Fruit fly (Drosophila melanogaster) whole organism, embryonic: ENCODE data around the gene Cks85A.

Experiments used
- ATbp ChIP-seq: fragments of 200-800 bp; sonication (Bioruptor generic); optimal IDR thresholded peaks from 2 replicates; lab custom pipeline; 2017; ENCODE audit warnings: missing biosample characterization, mild to moderate bottlenecking, missing genetic modification characterization, missing genetic modification reagents
- Awh ChIP-seq: fragments of 200-800 bp; sonication (Bioruptor generic); IDR thresholded peaks from 2 replicates; pipeline ENCODE4, ENCODE4 v1.3.6; 2022; ENCODE audit warnings: missing biosample characterization, missing genetic modification characterization
- CG10462 ChIP-seq: fragments of 200-800 bp; sonication (Bioruptor generic); optimal IDR thresholded peaks from 2 replicates; lab custom pipeline; 2016; ENCODE audit warnings: missing biosample characterization, missing genetic modification characterization
- CG10654 ChIP-seq: fragments of 200-800 bp; sonication (Bioruptor generic); optimal IDR thresholded peaks from 2 replicates; lab custom pipeline; 2016; ENCODE audit warnings: missing biosample characterization, missing genetic modification characterization
- CG11247 ChIP-seq: fragments of 200-800 bp; sonication (Bioruptor generic); IDR thresholded peaks from 2 replicates; pipeline ENCODE4 v1.3.6; 2022; ENCODE audit warnings: missing biosample characterization, missing genetic modification characterization
- CG11560 ChIP-seq: fragments of 200-800 bp; sonication (Bioruptor generic); IDR thresholded peaks from 3 replicates; pipeline ENCODE4 v1.3.6; 2022; ENCODE audit warnings: missing biosample characterization, missing genetic modification characterization
- CG12659 ChIP-seq: fragments of 200-800 bp; sonication (Bioruptor generic); optimal IDR thresholded peaks from 3 replicates; lab custom pipeline; 2017; ENCODE audit warnings: mild to moderate bottlenecking, missing biosample characterization, missing genetic modification reagents, missing genetic modification characterization
- CG14860 ChIP-seq: fragments of 200-800 bp; sonication (Bioruptor generic); IDR thresholded peaks from 3 replicates; pipeline ENCODE4 v1.3.6; 2022; ENCODE audit warnings: missing biosample characterization, missing genetic modification characterization; ENCODE audit not compliant: partially characterized antibody
- CG14965 ChIP-seq: fragments of 200-800 bp; sonication (Bioruptor generic); optimal IDR thresholded peaks from 2 replicates; lab custom pipeline; 2016; ENCODE audit warnings: missing biosample characterization, missing genetic modification characterization, borderline replicate concordance
- CG16779 ChIP-seq: fragments of 200-800 bp; sonication (Bioruptor generic); IDR thresholded peaks from 2 replicates; pipeline ENCODE4 v1.3.6; 2022; ENCODE audit warnings: missing biosample characterization, missing genetic modification characterization
- CG4282 ChIP-seq: fragments of 200-800 bp; sonication (Bioruptor generic); optimal IDR thresholded peaks from 2 replicates; lab custom pipeline; 2016; ENCODE audit warnings: missing biosample characterization, missing genetic modification characterization
- CG7786 ChIP-seq: fragments of 200-800 bp; sonication (Bioruptor generic); optimal IDR thresholded peaks from 2 replicates; lab custom pipeline; 2016; ENCODE audit warnings: missing biosample characterization, missing genetic modification characterization
- CG9727 ChIP-seq: fragments of 200-800 bp; sonication (Bioruptor generic); optimal IDR thresholded peaks from 3 replicates; lab custom pipeline; 2017; ENCODE audit warnings: missing biosample characterization, mild to moderate bottlenecking, missing genetic modification characterization
- CHES-1-like ChIP-seq: fragments of 200-800 bp; sonication (Bioruptor generic); optimal IDR thresholded peaks from 2 replicates; lab custom pipeline; 2016; ENCODE audit warnings: missing biosample characterization, missing genetic modification characterization
- Dbx ChIP-seq: fragments of 200-800 bp; sonication (Bioruptor generic); IDR thresholded peaks from 3 replicates; pipeline ENCODE4 v1.3.6; 2022; ENCODE audit warnings: missing biosample characterization, missing genetic modification characterization
- Dip2 ChIP-seq: fragments of 200-800 bp; sonication (Bioruptor generic); IDR thresholded peaks from 2 replicates; pipeline ENCODE4 v1.3.6; 2022; ENCODE audit warnings: missing biosample characterization, missing genetic modification characterization
- H15 ChIP-seq: fragments of 200-800 bp; sonication (Bioruptor generic); IDR thresholded peaks from 3 replicates; pipeline ENCODE4 v1.3.6; 2022; ENCODE audit warnings: missing biosample characterization, missing genetic modification characterization
- HLHmδ ChIP-seq: fragments of 200-800 bp; sonication (Bioruptor generic); optimal IDR thresholded peaks from 2 replicates; lab custom pipeline; 2018; ENCODE audit warnings: missing biosample characterization, mild to moderate bottlenecking, missing genetic modification characterization, moderate library complexity
- MBD-R2 ChIP-seq: fragments of 200-800 bp; sonication (Bioruptor generic); IDR thresholded peaks from 2 replicates; pipeline ENCODE4 v1.3.6; 2022; ENCODE audit warnings: missing biosample characterization, missing genetic modification characterization
- Max ChIP-seq: fragments of 200-800 bp; sonication (Bioruptor generic); optimal IDR thresholded peaks from 2 replicates; lab custom pipeline; 2016; ENCODE audit warnings: missing biosample characterization, mild to moderate bottlenecking, missing genetic modification characterization
- NFAT ChIP-seq: fragments of 200-800 bp; sonication (Bioruptor generic); IDR thresholded peaks from 2 replicates; pipeline ENCODE4 v1.3.6; 2022; ENCODE audit warnings: missing biosample characterization, missing genetic modification characterization
- Nf-YB ChIP-seq: fragments of 200-800 bp; sonication (Bioruptor generic); optimal IDR thresholded peaks from 3 replicates; lab custom pipeline; 2019; ENCODE audit warnings: missing biosample characterization, mild to moderate bottlenecking, missing genetic modification characterization, moderate library complexity
- Optix ChIP-seq: fragments of 200-800 bp; sonication (Bioruptor generic); IDR thresholded peaks from 3 replicates; pipeline ENCODE4 v1.3.6; 2022; ENCODE audit warnings: missing biosample characterization, missing genetic modification characterization
- Sry-δ ChIP-seq: fragments of 200-800 bp; sonication (Bioruptor generic); optimal IDR thresholded peaks from 2 replicates; lab custom pipeline; 2016; ENCODE audit warnings: missing biosample characterization, missing genetic modification characterization
- ab ChIP-seq: fragments of 200-800 bp; sonication (Bioruptor generic); optimal IDR thresholded peaks from 2 replicates; lab custom pipeline; 2016; ENCODE audit warnings: missing biosample characterization, missing genetic modification characterization
- abd-A ChIP-seq: fragments of 200-800 bp; sonication (Bioruptor generic); optimal IDR thresholded peaks from 3 replicates; lab custom pipeline; 2019; ENCODE audit warnings: missing biosample characterization, mild to moderate bottlenecking, missing genetic modification characterization, moderate library complexity
- bigmax ChIP-seq: fragments of 200-800 bp; sonication (Bioruptor generic); optimal IDR thresholded peaks from 2 replicates; lab custom pipeline; 2018; ENCODE audit warnings: missing biosample characterization, mild to moderate bottlenecking, missing genetic modification characterization
- btn ChIP-seq: fragments of 200-800 bp; sonication (Bioruptor generic); optimal IDR thresholded peaks from 2 replicates; lab custom pipeline; 2016; ENCODE audit warnings: missing biosample characterization, missing genetic modification characterization
- cad ChIP-seq: fragments of >200 bp; optimal IDR thresholded peaks from 2 replicates; lab custom pipeline; 2017; ENCODE audit warnings: missing biosample characterization, missing genetic modification characterization
- chinmo ChIP-seq: fragments of 200-800 bp; sonication (Bioruptor generic); IDR thresholded peaks from 4 replicates; pipeline ENCODE4 v1.3.6; 2022; ENCODE audit warnings: missing biosample characterization, missing genetic modification characterization; ENCODE audit not compliant: partially characterized antibody
- chm ChIP-seq: fragments of 200-800 bp; sonication (Bioruptor generic); IDR thresholded peaks from 2 replicates; pipeline ENCODE4 v1.3.6; 2022; ENCODE audit warnings: missing biosample characterization, missing genetic modification characterization
- emc ChIP-seq: fragments of 200-800 bp; sonication (Bioruptor generic); optimal IDR thresholded peaks from 2 replicates; lab custom pipeline; 2016; ENCODE audit warnings: missing biosample characterization, missing genetic modification characterization
- fd64A ChIP-seq: fragments of 200-800 bp; sonication (Bioruptor generic); optimal IDR thresholded peaks from 3 replicates; lab custom pipeline; 2018; ENCODE audit warnings: missing biosample characterization, mild to moderate bottlenecking, missing genetic modification characterization
- ftz-f1 ChIP-seq: fragments of 200-800 bp; sonication (Bioruptor generic); optimal IDR thresholded peaks from 2 replicates; lab custom pipeline; 2016; ENCODE audit warnings: missing biosample characterization, missing genetic modification characterization
- hkb ChIP-seq, 2 experiments: fragments of 200-800 bp in 1 of 2; fragments of >200 bp in 1 of 2; sonication (Bioruptor generic) in 1 of 2; IDR thresholded peaks in 1 of 2; optimal IDR thresholded peaks in 1 of 2; 2 replicates each; pipeline versions ENCODE4 v1.3.6 to Lab custom; 2017 to 2022; ENCODE audit warnings: missing biosample characterization in 1 of 2, missing genetic modification characterization in 1 of 2
- hth ChIP-seq: fragments of >200 bp; optimal IDR thresholded peaks from 2 replicates; lab custom pipeline; 2017; ENCODE audit warnings: inconsistent platforms
- inv ChIP-seq: fragments of 200-800 bp; sonication (Bioruptor generic); IDR thresholded peaks from 2 replicates; pipeline ENCODE4 v1.3.6; 2022; ENCODE audit warnings: missing biosample characterization, missing genetic modification characterization; ENCODE audit not compliant: partially characterized antibody
- lola ChIP-seq, 3 experiments: fragments of >200 bp in 2 of 3; fragments of 200-800 bp in 1 of 3; sonication (Bioruptor generic) in 1 of 3; optimal IDR thresholded peaks; 2 replicates each; lab custom pipeline; 2017 to 2019; ENCODE audit warnings: missing biosample characterization in 3 of 3, missing genetic modification characterization in 3 of 3, mild to moderate bottlenecking in 1 of 3, moderate library complexity in 1 of 3
- mld ChIP-seq: fragments of 200-800 bp; sonication (Bioruptor generic); IDR thresholded peaks from 3 replicates; pipeline ENCODE4 v1.3.6; 2022; ENCODE audit warnings: missing biosample characterization, missing genetic modification characterization; ENCODE audit not compliant: partially characterized antibody
- nmo ChIP-seq: fragments of 200-800 bp; sonication (Bioruptor generic); optimal IDR thresholded peaks from 2 replicates; lab custom pipeline; 2018; ENCODE audit warnings: missing biosample characterization, mild to moderate bottlenecking, missing genetic modification characterization, moderate library complexity
- odd ChIP-seq: fragments of 200-800 bp; sonication (Bioruptor generic); optimal IDR thresholded peaks from 2 replicates; lab custom pipeline; 2017; ENCODE audit warnings: missing biosample characterization, mild to moderate bottlenecking, missing genetic modification characterization
- phol ChIP-seq: fragments of 200-800 bp; sonication (Bioruptor generic); optimal IDR thresholded peaks from 3 replicates; lab custom pipeline; 2018; ENCODE audit warnings: missing biosample characterization, mild to moderate bottlenecking, missing genetic modification characterization, moderate library complexity
- repo ChIP-seq: fragments of 200-800 bp; sonication (Bioruptor generic); optimal IDR thresholded peaks from 2 replicates; lab custom pipeline; 2016; ENCODE audit warnings: missing biosample characterization, missing genetic modification characterization
- sens ChIP-seq: fragments of 200-800 bp; sonication (Bioruptor generic); peaks from one replicate; lab custom pipeline; 2016; ENCODE audit warnings: missing biosample characterization, missing genetic modification characterization
- shn ChIP-seq: fragments of 200-800 bp; sonication (Bioruptor generic); optimal IDR thresholded peaks from 3 replicates; lab custom pipeline; 2016; ENCODE audit warnings: missing biosample characterization, missing genetic modification characterization
- stwl ChIP-seq: fragments of 200-800 bp; sonication (Bioruptor generic); optimal IDR thresholded peaks from 3 replicates; lab custom pipeline; 2018; ENCODE audit warnings: missing biosample characterization, mild to moderate bottlenecking, missing genetic modification characterization, moderate library complexity
- ttk ChIP-seq: fragments of 200-800 bp; sonication (Bioruptor generic); IDR thresholded peaks from 2 replicates; pipeline ENCODE4 v2.1.2; 2022; ENCODE audit warnings: missing biosample characterization, missing genetic modification characterization
- yki ChIP-seq: fragments of >200 bp; optimal IDR thresholded peaks from 3 replicates; lab custom pipeline; 2018
- z ChIP-seq: fragments of 200-800 bp; sonication (Bioruptor generic); IDR thresholded peaks from 3 replicates; pipeline ENCODE4 v1.3.6; 2022; ENCODE audit warnings: missing biosample characterization, missing genetic modification characterization

Cks85A gene

dm6 chr3R:8747134-8747870, 29.0 kb upstream of the Cks85A start, which contains the start of the genes CG9801 and Nasp (continued):
- TF ChIP-seq CHES-1-like (GFP tag; lab: Kevin White, UChicago) (peak; percentile 62), chinmo (peak; percentile 82; the same call in 2 of the 4 replicates), ttk (GFP tag; lab: Robert Waterston, UW) (peak; percentile 22; the same call in 1 of the 2 replicates), ab (GFP tag; lab: Kevin White, UChicago) (no peak), mld (GFP tag; lab: Robert Waterston, UW) (peak; percentile 63), hkb (optimal IDR thresholded peaks at IDR 0.05; lab: Kevin White, UChicago) (no peak), hkb (GFP tag; IDR thresholded peaks at IDR 0.05; lab: Robert Waterston, UW) (peak; percentile 24; the same call in 1 of the 2 replicates), cad (GFP tag; lab: Kevin White, UChicago) (no peak), chm (GFP tag; lab: Robert Waterston, UW) (peak; percentile 74; the same call in 1 of the 2 replicates), Nf-YB (no peak), Max (GFP tag; lab: Kevin White, UChicago) (no peak), Awh (GFP tag; lab: Robert Waterston, UW) (no peak), ATbp (GFP tag; lab: Kevin White, UChicago) (no peak), nmo (peak; percentile 75), CG16779 (GFP tag; lab: Robert Waterston, UW) (no peak), btn (GFP tag; lab: Kevin White, UChicago) (no peak), z (no peak), lola (GFP tag; optimal IDR thresholded peaks at IDR 0.05; lab: Kevin White, UChicago) (peak in 1 of 3 experiments; percentile 1), NFAT (GFP tag; lab: Robert Waterston, UW) (peak; percentile 56; the same call in 1 of the 2 replicates), H15 (GFP tag; lab: Robert Waterston, UW) (no peak), CG11560 (tag; lab: Robert Waterston, UW) (peak; percentile 65; the same call in 2 of the 3 replicates), Dip2 (GFP tag; lab: Robert Waterston, UW) (no peak), Optix (no peak), inv (GFP tag; lab: Robert Waterston, UW) (peak; percentile 64), phol (tag; lab: Kevin White, UChicago) (peak; percentile 42), repo (GFP tag; lab: Kevin White, UChicago) (peak; percentile 31), hth (no peak), Sry-δ (peak; percentile 83), CG12659 (GFP tag; lab: Kevin White, UChicago) (peak; percentile 86), shn (GFP tag; lab: Kevin White, UChicago) (no peak), ftz-f1 (no peak), CG7786 (GFP tag; lab: Kevin White, UChicago) (no peak), CG14860 (GFP tag; lab: Robert Waterston, UW) (peak; percentile 56; the same call in 2 of the 3 replicates), CG10654 (GFP tag; lab: Kevin White, UChicago) (no peak), stwl (tag; lab: Kevin White, UChicago) (peak; percentile 99), CG4282 (no peak), bigmax (GFP tag; lab: Kevin White, UChicago) (no peak), CG10462 (GFP tag; lab: Kevin White, UChicago) (no peak), sens (GFP tag; lab: Kevin White, UChicago) (peak; percentile 87), odd (no peak), CG9727 (GFP tag; lab: Kevin White, UChicago) (peak; percentile 1), emc (no peak), CG11247 (GFP tag; lab: Robert Waterston, UW) (peak; percentile 45; the same call in 1 of the 2 replicates), MBD-R2 (peak; percentile 77), CG14965 (GFP tag; lab: Kevin White, UChicago) (no peak), Dbx (GFP tag; lab: Robert Waterston, UW) (peak; percentile 36; the same call in 1 of the 3 replicates), abd-A (tag; lab: Kevin White, UChicago) (no peak), HLHmδ (peak; percentile 20), fd64A (GFP tag; lab: Kevin White, UChicago) (no peak), yki (lab: Kevin White, UChicago) (no peak)
